Worm (Caenorhabditis elegans) whole organism, late embryonic: ENCODE measurements around the gene adt-3.
A peak's percentile ranks its signal among the peaks of the same experiment; 100 is the strongest.

Experiments
- C08G9.2 ChIP-seq: sonication (generic microtip); optimal IDR thresholded peaks from 2 replicates; lab custom pipeline; 2016; ENCODE audit warnings: mild to moderate bottlenecking, missing genetic modification characterization, moderate library complexity, missing compliant biosample characterization
- C38D4.7 ChIP-seq: fragments of 200-800 bp; sonication (Bioruptor generic); optimal IDR thresholded peaks from 2 replicates; lab custom pipeline; 2018; ENCODE audit warnings: mild to moderate bottlenecking, missing genetic modification characterization, moderate library complexity, missing compliant biosample characterization
- ceh-18 ChIP-seq: sonication (generic microtip); optimal IDR thresholded peaks from 2 replicates; lab custom pipeline; 2016; ENCODE audit warnings: missing genetic modification characterization, missing compliant biosample characterization
- ceh-2 ChIP-seq: sonication (generic microtip); optimal IDR thresholded peaks from 2 replicates; lab custom pipeline; 2016; ENCODE audit warnings: missing genotype, missing genetic modification characterization, missing compliant biosample characterization
- ceh-24 ChIP-seq: sonication (generic microtip); optimal IDR thresholded peaks from 2 replicates; lab custom pipeline; 2016; ENCODE audit warnings: mild to moderate bottlenecking, missing genetic modification characterization, missing compliant biosample characterization
- ceh-31 ChIP-seq: sonication (generic microtip); optimal IDR thresholded peaks from 2 replicates; lab custom pipeline; 2016; ENCODE audit warnings: missing genetic modification characterization, missing compliant biosample characterization
- ceh-34 ChIP-seq: sonication (generic microtip); optimal IDR thresholded peaks from 2 replicates; lab custom pipeline; 2016; ENCODE audit warnings: mild to moderate bottlenecking, missing genetic modification characterization, missing compliant biosample characterization
- ceh-45 ChIP-seq: fragments of 200-800 bp; sonication (Bioruptor generic); IDR thresholded peaks from 2 replicates; pipeline ENCODE4 v1.3.6; 2022; ENCODE audit warnings: missing genetic modification reagents, missing genetic modification characterization, missing compliant biosample characterization
- ceh-48 ChIP-seq: sonication (generic microtip); optimal IDR thresholded peaks from 2 replicates; lab custom pipeline; 2016; ENCODE audit warnings: missing genetic modification characterization, inconsistent platforms, missing compliant biosample characterization
- dmd-4 ChIP-seq: sonication (generic microtip); optimal IDR thresholded peaks from 2 replicates; lab custom pipeline; 2016; ENCODE audit warnings: borderline replicate concordance, missing genetic modification characterization, missing compliant biosample characterization
- dve-1 ChIP-seq: sonication (generic microtip); optimal IDR thresholded peaks from 2 replicates; lab custom pipeline; 2017; ENCODE audit warnings: antibody characterized with exemption, mild to moderate bottlenecking, missing genetic modification characterization, missing compliant biosample characterization
- ets-4 ChIP-seq: sonication (generic microtip); optimal IDR thresholded peaks from 2 replicates; lab custom pipeline; 2016; ENCODE audit warnings: missing genetic modification characterization, missing compliant biosample characterization
- gmeb-2 ChIP-seq: sonication (generic microtip); optimal IDR thresholded peaks from 2 replicates; lab custom pipeline; 2016; ENCODE audit warnings: missing genetic modification characterization, inconsistent platforms, missing compliant biosample characterization
- hlh-13 ChIP-seq: fragments of 200-800 bp; sonication (Bioruptor generic); optimal IDR thresholded peaks from 2 replicates; lab custom pipeline; 2018; ENCODE audit warnings: mild to moderate bottlenecking, missing genetic modification characterization, missing compliant biosample characterization
- hlh-6 ChIP-seq: sonication (generic microtip); optimal IDR thresholded peaks from 2 replicates; lab custom pipeline; 2016; ENCODE audit warnings: missing genotype, missing genetic modification characterization, missing compliant biosample characterization
- lim-6 ChIP-seq: sonication (generic microtip); optimal IDR thresholded peaks from 2 replicates; lab custom pipeline; 2016; ENCODE audit warnings: missing genetic modification characterization, missing compliant biosample characterization
- lin-11 ChIP-seq: fragments of 200-800 bp; sonication (Bioruptor generic); optimal IDR thresholded peaks from 2 replicates; lab custom pipeline; 2018; ENCODE audit warnings: mild to moderate bottlenecking, missing genetic modification characterization, missing compliant biosample characterization
- madf-2 ChIP-seq: sonication (generic microtip); optimal IDR thresholded peaks from 2 replicates; lab custom pipeline; 2017; ENCODE audit warnings: missing genetic modification characterization, missing compliant biosample characterization
- mec-3 ChIP-seq: sonication (generic microtip); optimal IDR thresholded peaks from 2 replicates; lab custom pipeline; 2016; ENCODE audit warnings: borderline replicate concordance, missing genetic modification characterization, missing compliant biosample characterization
- nfya-1 ChIP-seq: sonication (generic microtip); optimal IDR thresholded peaks from 2 replicates; lab custom pipeline; 2017; ENCODE audit warnings: missing genetic modification characterization, mild to moderate bottlenecking, missing compliant biosample characterization, antibody characterized with exemption, moderate library complexity
- nhr-232 ChIP-seq: sonication (generic microtip); optimal IDR thresholded peaks from 2 replicates; lab custom pipeline; 2016; ENCODE audit warnings: missing genetic modification characterization, missing compliant biosample characterization
- npax-4 ChIP-seq: sonication (generic microtip); optimal IDR thresholded peaks from 2 replicates; lab custom pipeline; 2016; ENCODE audit warnings: missing genetic modification characterization, missing compliant biosample characterization
- pat-9 ChIP-seq: fragments of 200-800 bp; sonication (Bioruptor generic); optimal IDR thresholded peaks from 2 replicates; lab custom pipeline; 2018; ENCODE audit warnings: mild to moderate bottlenecking, missing genetic modification characterization, moderate library complexity, missing compliant biosample characterization
- ref-2 ChIP-seq: sonication (generic microtip); optimal IDR thresholded peaks from 2 replicates; lab custom pipeline; 2016; ENCODE audit warnings: missing genetic modification characterization, missing compliant biosample characterization
- rnt-1 ChIP-seq: sonication (generic microtip); optimal IDR thresholded peaks from 2 replicates; lab custom pipeline; 2016; ENCODE audit warnings: missing genetic modification characterization, missing compliant biosample characterization
- sdc-2 ChIP-seq: sonication (generic microtip); optimal IDR thresholded peaks from 2 replicates; lab custom pipeline; 2016; ENCODE audit warnings: missing genotype, missing genetic modification characterization, missing compliant biosample characterization
- syd-9 ChIP-seq: sonication (generic microtip); optimal IDR thresholded peaks from 2 replicates; lab custom pipeline; 2016; ENCODE audit warnings: mild to moderate bottlenecking, missing genetic modification characterization, moderate library complexity, missing compliant biosample characterization
- ttx-3 ChIP-seq: sonication (generic microtip); optimal IDR thresholded peaks from 2 replicates; lab custom pipeline; 2016; ENCODE audit warnings: missing genetic modification reagents, missing genetic modification characterization, missing compliant biosample characterization
- unc-3 ChIP-seq, 2 experiments: fragments of 200-800 bp in 1 of 2; sonication (Bioruptor generic) in 1 of 2; sonication (generic microtip) in 1 of 2; conservative IDR thresholded peaks in 1 of 2; optimal IDR thresholded peaks in 1 of 2; 2 replicates each; pipeline versions ENCODE4 v1.3.6 to Lab custom; 2016 to 2022; ENCODE audit warnings: missing compliant biosample characterization in 2 of 2, missing genetic modification characterization in 2 of 2, missing genetic modification reagents in 1 of 2
- unc-42 ChIP-seq: sonication (generic microtip); optimal IDR thresholded peaks from 2 replicates; lab custom pipeline; 2016; ENCODE audit warnings: missing genotype, missing genetic modification characterization, missing compliant biosample characterization
- unc-55 ChIP-seq: sonication (generic microtip); optimal IDR thresholded peaks from 2 replicates; lab custom pipeline; 2017; ENCODE audit warnings: missing biosample characterization, missing genetic modification reagents, missing genetic modification characterization
- unc-86 ChIP-seq: sonication (generic microtip); optimal IDR thresholded peaks from 2 replicates; lab custom pipeline; 2016; ENCODE audit warnings: missing genetic modification characterization, missing compliant biosample characterization
- ztf-16 ChIP-seq: sonication (generic microtip); optimal IDR thresholded peaks from 2 replicates; lab custom pipeline; 2017; ENCODE audit warnings: missing genetic modification characterization, missing compliant biosample characterization

Gene adt-3

ce11 chrX:3949026-3949425 is 17.6 kb downstream of the adt-3 start:
- no peak for TF ChIP-seq sdc-2
- TF ChIP-seq ttx-3 (tag; lab: Kevin White, UChicago): no peak
- TF ChIP-seq npax-4 (tag; lab: Kevin White, UChicago): no peak
- no peak for TF ChIP-seq C38D4.7 (GFP tag; lab: Kevin White, UChicago)
- TF ChIP-seq ceh-48 (tag; lab: Kevin White, UChicago): no peak
- TF ChIP-seq hlh-13: no peak
- TF ChIP-seq mec-3 (tag; lab: Kevin White, UChicago): no peak
- TF ChIP-seq rnt-1: no peak

DNA sequence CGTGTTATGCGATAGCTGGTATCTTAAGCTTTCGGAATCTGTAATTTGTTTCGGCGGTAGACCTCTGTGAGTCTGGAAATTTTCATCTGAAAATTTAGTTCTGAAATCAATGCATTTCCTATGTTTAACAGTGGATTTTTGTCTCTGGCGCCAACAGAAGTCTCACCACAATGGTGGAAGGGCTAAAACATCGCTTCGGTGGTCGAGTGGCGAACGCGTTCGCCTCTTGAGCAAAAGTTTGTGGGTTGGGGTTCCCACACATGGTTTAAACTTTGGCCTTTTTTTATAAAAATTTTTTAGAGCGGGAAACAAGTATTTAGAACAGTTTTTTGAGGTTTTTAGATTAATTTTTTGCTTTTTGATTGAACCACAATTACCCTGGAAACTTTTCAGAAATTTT is 18.3 kb downstream of the adt-3 start:
- no peak for TF ChIP-seq rnt-1
- TF ChIP-seq C08G9.2 (tag; lab: Kevin White, UChicago): no peak
- no peak for TF ChIP-seq ttx-3 (tag; lab: Kevin White, UChicago)
- no peak for TF ChIP-seq pat-9 (tag; lab: Kevin White, UChicago)
- TF ChIP-seq ets-4 (tag; lab: Kevin White, UChicago): no peak
- no peak for TF ChIP-seq ceh-45 (GFP tag; lab: Robert Waterston, UW)
- no peak for TF ChIP-seq syd-9 (tag; lab: Kevin White, UChicago)
- TF ChIP-seq hlh-6 (tag; lab: Kevin White, UChicago): no peak
- no peak for TF ChIP-seq unc-3 (GFP tag; conservative IDR thresholded peaks at IDR 0.05; lab: Robert Waterston, UW)
- no peak for TF ChIP-seq unc-3 (tag; optimal IDR thresholded peaks at IDR 0.05; lab: Kevin White, UChicago)
- TF ChIP-seq dve-1: no peak
- TF ChIP-seq nfya-1 (tag; lab: Kevin White, UChicago): no peak
- no peak for TF ChIP-seq mec-3 (tag; lab: Kevin White, UChicago)
- TF ChIP-seq unc-86: no peak

DNA sequence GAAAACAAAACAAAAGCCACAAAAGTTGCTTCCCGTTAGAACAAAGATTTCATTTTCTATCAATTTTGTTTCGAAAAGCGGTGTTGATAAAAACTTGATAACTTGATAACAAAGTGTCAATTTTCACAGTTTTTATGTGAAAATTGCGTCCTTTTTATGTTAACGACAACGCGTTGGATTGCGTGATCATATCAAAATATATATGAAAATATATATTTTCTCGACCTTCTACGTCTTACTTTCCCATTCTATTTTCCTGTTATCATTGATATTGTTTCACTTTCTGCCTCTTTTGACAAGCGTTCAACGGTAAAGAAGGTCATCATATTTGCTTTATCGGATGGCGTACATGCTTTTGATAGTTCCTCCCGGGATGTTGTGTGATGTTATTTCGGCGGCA is 21.3 kb downstream of the adt-3 start:
- TF ChIP-seq ref-2 (tag; lab: Kevin White, UChicago) (no peak), ceh-2 (no peak), gmeb-2 (tag; lab: Kevin White, UChicago) (no peak), ztf-16 (tag; lab: Kevin White, UChicago) (no peak), C08G9.2 (tag; lab: Kevin White, UChicago) (no peak), ceh-24 (tag; lab: Kevin White, UChicago) (no peak), madf-2 (tag; lab: Kevin White, UChicago) (no peak), lin-11 (tag; lab: Kevin White, UChicago) (no peak), ceh-34 (tag; lab: Kevin White, UChicago) (no peak), hlh-13 (no peak), lim-6 (no peak), unc-3 (GFP tag; conservative IDR thresholded peaks at IDR 0.05; lab: Robert Waterston, UW) (no peak), unc-3 (tag; optimal IDR thresholded peaks at IDR 0.05; lab: Kevin White, UChicago) (no peak)

- TF ChIP-seq unc-42 (peak; percentile 99), nhr-232 (tag; lab: Kevin White, UChicago) (no peak), ceh-31 (peak; percentile 47), hlh-6 (tag; lab: Kevin White, UChicago) (no peak)
Observed at ce11 chrX:3957475-3958204, 26.2 kb downstream of the adt-3 start.

DNA sequence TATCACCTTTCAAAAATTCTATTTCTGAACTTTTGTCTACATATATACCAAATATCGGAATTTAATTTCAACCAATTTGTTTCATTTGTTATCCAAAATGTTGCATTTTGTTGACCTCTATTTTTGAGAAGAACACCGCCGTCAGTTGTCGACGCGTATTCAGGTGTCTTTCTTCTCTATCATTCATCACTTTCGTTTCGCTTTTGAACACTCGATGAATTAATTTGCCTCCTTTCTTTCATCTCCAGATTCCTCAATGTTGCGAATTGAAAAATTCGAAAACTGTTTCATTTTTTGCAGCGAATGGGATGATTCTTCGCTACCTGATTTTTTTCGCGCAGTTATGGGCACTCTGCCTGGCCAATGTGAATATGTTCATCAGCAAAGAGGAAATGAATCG is 26.8 kb downstream of the adt-3 start, which contains the start of gene lin-18:
Gene lin-18 (plus strand): TSS at position 301 of the 400 bp plus-strand sequence.
- no peak for TF ChIP-seq ceh-18 (tag; lab: Kevin White, UChicago)
- TF ChIP-seq dve-1: no peak
- no peak for TF ChIP-seq dmd-4 (tag; lab: Kevin White, UChicago)
- TF ChIP-seq pat-9 (tag; lab: Kevin White, UChicago): no peak
- peak; percentile 11 for TF ChIP-seq unc-55 (GFP tag; lab: Kevin White, UChicago)
- no peak for TF ChIP-seq C08G9.2 (tag; lab: Kevin White, UChicago)
